Worm (Caenorhabditis elegans) whole organism, L1 larva: ENCODE measurements around the gene pkc-3.

Experiments used
- dsc-1 ChIP-seq: sonication (generic microtip); optimal IDR thresholded peaks from 2 replicates; lab custom pipeline; 2016; ENCODE audit warnings: mild to moderate bottlenecking, missing genetic modification characterization, missing compliant biosample characterization
- elt-2 ChIP-seq: sonication (generic microtip); optimal IDR thresholded peaks from 2 replicates; lab custom pipeline; 2016; ENCODE audit warnings: missing genetic modification characterization, mild to moderate bottlenecking, inconsistent platforms, missing compliant biosample characterization, missing genetic modification reagents
- jun-1 ChIP-seq: fragments of 150-350 bp; optimal IDR thresholded peaks from 2 replicates; lab custom pipeline; 2014; ENCODE audit warnings: missing biosample characterization, missing genetic modification reagents, missing genetic modification characterization
- lin-15B ChIP-seq: fragments of 150-350 bp; sonication (generic microtip); optimal IDR thresholded peaks from 3 replicates; lab custom pipeline; 2014; ENCODE audit warnings: missing biosample characterization, missing genetic modification characterization
- mdl-1 ChIP-seq, 2 experiments: fragments of 150-350 bp; optimal IDR thresholded peaks; 2 replicates each; lab custom pipeline; 2014 to 2017; ENCODE audit warnings: missing biosample characterization in 2 of 2, missing genetic modification characterization in 2 of 2, inconsistent platforms in 1 of 2
- mep-1 ChIP-seq: fragments of 150-350 bp; optimal IDR thresholded peaks from 2 replicates; lab custom pipeline; 2014; ENCODE audit warnings: missing biosample characterization, missing genetic modification characterization
- nhr-237 ChIP-seq: fragments of 150-350 bp; optimal IDR thresholded peaks from 2 replicates; lab custom pipeline; 2014; ENCODE audit warnings: missing biosample characterization, missing genetic modification characterization
- nhr-28 ChIP-seq: fragments of 150-350 bp; optimal IDR thresholded peaks from 2 replicates; lab custom pipeline; 2014; ENCODE audit warnings: missing biosample characterization, missing genetic modification characterization
- nhr-77 ChIP-seq: fragments of 150-350 bp; optimal IDR thresholded peaks from 2 replicates; lab custom pipeline; 2014; ENCODE audit warnings: missing biosample characterization, missing genetic modification characterization
- pqm-1 ChIP-seq: sonication (generic microtip); optimal IDR thresholded peaks from 3 replicates; lab custom pipeline; 2017; ENCODE audit warnings: missing biosample characterization, missing genetic modification characterization
- tbx-2 ChIP-seq: sonication (generic microtip); optimal IDR thresholded peaks from 2 replicates; lab custom pipeline; 2016; ENCODE audit warnings: missing genetic modification characterization, missing compliant biosample characterization
- unc-30 ChIP-seq: sonication (generic microtip); optimal IDR thresholded peaks from 2 replicates; lab custom pipeline; 2017; ENCODE audit warnings: missing biosample characterization, missing genetic modification characterization
- unc-62 ChIP-seq: fragments of 150-350 bp; optimal IDR thresholded peaks from 2 replicates; lab custom pipeline; 2014; ENCODE audit warnings: missing biosample characterization, missing genetic modification reagents, missing genetic modification characterization

DNA sequence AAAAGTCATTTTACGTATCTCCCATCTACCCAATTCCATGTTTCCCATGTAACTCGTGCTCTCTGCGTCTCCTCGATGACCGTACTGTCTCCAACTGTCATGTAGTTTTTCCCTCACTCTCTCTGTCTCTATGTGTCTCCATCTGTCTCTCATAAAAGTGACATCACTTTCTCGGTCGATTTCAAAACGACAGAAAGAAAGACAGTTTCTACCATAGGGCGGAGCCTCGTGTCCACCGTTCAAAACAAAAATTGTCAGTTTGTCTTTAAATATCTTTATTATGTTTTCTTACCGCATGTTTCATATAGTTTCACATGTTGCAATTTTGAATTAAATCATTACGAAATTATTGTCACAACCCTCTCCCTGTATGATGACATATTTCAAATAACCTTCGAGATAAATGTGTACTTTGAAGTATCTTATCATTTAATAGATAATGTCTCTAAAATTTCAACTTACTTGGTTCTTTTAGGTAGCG is 49.6 kb upstream of the pkc-3 start:
- TF ChIP-seq elt-2 (tag; lab: Kevin White, UChicago) (peak; percentile 89), pqm-1 (tag; lab: Kevin White, UChicago) (no peak), lin-15B (tag; lab: Kevin White, UChicago) (no peak), dsc-1 (tag; lab: Kevin White, UChicago) (peak; percentile 86), nhr-237 (tag; lab: Kevin White, UChicago) (peak; percentile 75), jun-1 (tag; lab: Kevin White, UChicago) (peak; percentile 83), nhr-28 (tag; lab: Kevin White, UChicago) (no peak), mdl-1 (tag; optimal IDR thresholded peaks at IDR 0.05; lab: Kevin White, UChicago) (peak in 1 of 2 experiments; percentile 87), unc-62 (no peak), tbx-2 (tag; lab: Kevin White, UChicago) (peak; percentile 83), mep-1 (tag; lab: Kevin White, UChicago) (peak; percentile 85), unc-30 (no peak), nhr-77 (tag; lab: Kevin White, UChicago) (peak; percentile 89)
